Worm (Caenorhabditis elegans): ENCODE results near the gene ceh-7.

Gene ceh-7

ce11 chrII:8746298-8746775, 42.7 kb upstream of the ceh-7 start (continued):
- peak; percentile 52 for TF ChIP-seq cebp-1 (GFP tag; IDR thresholded peaks at IDR 0.05)
- TF ChIP-seq cebp-1 (tag; optimal IDR thresholded peaks at IDR 0.05) = peak; percentile 66
- TF ChIP-seq madf-10 (tag; optimal IDR thresholded peaks at IDR 0.05) = no peak
- TF ChIP-seq let-526 (GFP tag; IDR thresholded peaks at IDR 0.05) = peak; percentile 44; the same call in 1 of the 2 replicates
- TF ChIP-seq tlf-1 (GFP tag; optimal IDR thresholded peaks at IDR 0.05) = peak; percentile 52
- 0 out of 2 replicates have a peak, but pooled peaks have one; percentile 16 for TF ChIP-seq egl-44 (GFP tag; IDR thresholded peaks at IDR 0.05)
- no peak for TF ChIP-seq akir-1 (GFP tag; optimal IDR thresholded peaks at IDR 0.05)
- TF ChIP-seq pha-4 (tag; optimal IDR thresholded peaks at IDR 0.05) = no peak
- no peak for TF ChIP-seq rpc-1 (optimal IDR thresholded peaks at IDR 0.05)
- TF ChIP-seq rpc-1 (tag; optimal IDR thresholded peaks at IDR 0.05) = no peak
- peak; percentile 47 for TF ChIP-seq ztf-26 (tag; optimal IDR thresholded peaks at IDR 0.05)
- no peak for TF ChIP-seq ztf-22 (GFP tag; optimal IDR thresholded peaks at IDR 0.05)
- TF ChIP-seq unc-62 (GFP tag; optimal IDR thresholded peaks at IDR 0.05) = no peak
- peak in 1 of 2 experiments; percentile 51 for TF ChIP-seq let-607 (tag; optimal IDR thresholded peaks at IDR 0.05)
- no peak for TF ChIP-seq Y67H2A.10 (GFP tag; conservative IDR thresholded peaks at IDR 0.05)
- TF ChIP-seq B0336.3 (GFP tag; IDR thresholded peaks at IDR 0.05) = peak; percentile 70
- no peak for TF ChIP-seq lsl-1 (GFP tag; optimal IDR thresholded peaks at IDR 0.05)
- 0 out of 2 replicates have a peak, but pooled peaks have one; percentile 48 for TF ChIP-seq F37B4.10 (GFP tag; IDR thresholded peaks at IDR 0.05)
- TF ChIP-seq C17E4.6 (GFP tag; IDR thresholded peaks at IDR 0.05) = no peak
- no peak for TF ChIP-seq xnd-1 (tag; optimal IDR thresholded peaks at IDR 0.05)
- TF ChIP-seq ztf-18 (tag; optimal IDR thresholded peaks at IDR 0.05) = no peak
- no peak for TF ChIP-seq rcor-1 (GFP tag; IDR thresholded peaks at IDR 0.05)
- TF ChIP-seq efl-1 (GFP tag; optimal IDR thresholded peaks at IDR 0.05) = no peak
- TF ChIP-seq aptf-3 (GFP tag; IDR thresholded peaks at IDR 0.05) = no peak
- TF ChIP-seq Y56A3A.18 (GFP tag; IDR thresholded peaks at IDR 0.05) = no peak
- TF ChIP-seq bed-1 (GFP tag; IDR thresholded peaks at IDR 0.05) = no peak
- no peak for TF ChIP-seq tbp1 (GFP tag; optimal IDR thresholded peaks at IDR 0.05)
- TF ChIP-seq chd-7 (tag; optimal IDR thresholded peaks at IDR 0.05) = no peak
- TF ChIP-seq ztf-3 (GFP tag; optimal IDR thresholded peaks at IDR 0.05) = no peak
- TF ChIP-seq F57C9.4 (tag; optimal IDR thresholded peaks at IDR 0.05) = peak; percentile 29
- no peak for TF ChIP-seq unc-130 (GFP tag; optimal IDR thresholded peaks at IDR 0.05)
- no peak for TF ChIP-seq nhr-90 (tag; optimal IDR thresholded peaks at IDR 0.05)
- no peak for TF ChIP-seq nfya-1 (tag; optimal IDR thresholded peaks at IDR 0.05; ENCODE audit: borderline replicate concordance, insufficient read depth)
- peak; percentile 77 for TF ChIP-seq zim-3 (tag; optimal IDR thresholded peaks at IDR 0.05)
- no peak for TF ChIP-seq mes-4 (tag; optimal IDR thresholded peaks at IDR 0.05)
- TF ChIP-seq bed-2 (GFP tag; IDR thresholded peaks at IDR 0.05) = no peak
- TF ChIP-seq K11D2.4 (GFP tag; IDR thresholded peaks at IDR 0.05) = peak; percentile 44
- peak; percentile 20 for TF ChIP-seq F57A8.1 (GFP tag; optimal IDR thresholded peaks at IDR 0.05)
- no peak for TF ChIP-seq mel-28 (tag; optimal IDR thresholded peaks at IDR 0.05; ENCODE audit: borderline replicate concordance)
- TF ChIP-seq lir-1 (GFP tag; conservative IDR thresholded peaks at IDR 0.05) = no peak
- no peak for TF ChIP-seq B0035.1 (tag; optimal IDR thresholded peaks at IDR 0.05)
- no peak for TF ChIP-seq hlh-12 (tag; optimal IDR thresholded peaks at IDR 0.05)
- no peak for TF ChIP-seq lsy-27 (tag; optimal IDR thresholded peaks at IDR 0.05; ENCODE audit: borderline replicate concordance, insufficient read depth)
- TF ChIP-seq somi-1 (GFP tag; optimal IDR thresholded peaks at IDR 0.05) = no peak
- TF ChIP-seq lin-35 (GFP tag; optimal IDR thresholded peaks at IDR 0.05) = no peak
- no peak for TF ChIP-seq F55B11.4 (tag; optimal IDR thresholded peaks at IDR 0.05; ENCODE audit: borderline replicate concordance, insufficient read depth)
- TF ChIP-seq D2030.7 (GFP tag; IDR thresholded peaks at IDR 0.05) = no peak
- TF ChIP-seq F52B5.7 (tag; optimal IDR thresholded peaks at IDR 0.05) = peak; percentile 24
- TF ChIP-seq die-1 (tag; optimal IDR thresholded peaks at IDR 0.05) = peak; percentile 13

Measured in whole organism, young adult.